Fruit fly (Drosophila melanogaster) whole organism, prepupa: ENCODE results near the gene Xrcc2.

Experiments
- Sox102F ChIP-seq: fragments of 200-800 bp; sonication (Bioruptor generic); optimal IDR thresholded peaks from 2 replicates; lab custom pipeline; 2016; ENCODE audit warnings: missing biosample characterization, mild to moderate bottlenecking, missing genetic modification characterization
- cyc ChIP-seq: fragments of 200-800 bp; sonication (Bioruptor generic); optimal IDR thresholded peaks from 3 replicates; lab custom pipeline; 2016; ENCODE audit warnings: missing biosample characterization, missing genetic modification characterization
- dac ChIP-seq: fragments of 200-800 bp; sonication (Bioruptor generic); optimal IDR thresholded peaks from 2 replicates; lab custom pipeline; 2017; ENCODE audit warnings: missing biosample characterization, mild to moderate bottlenecking, missing genetic modification characterization
- dsx ChIP-seq: fragments of 200-800 bp; optimal IDR thresholded peaks from 3 replicates; lab custom pipeline; 2019; ENCODE audit warnings: missing biosample characterization, mild to moderate bottlenecking, missing genetic modification characterization, moderate library complexity; ENCODE audit not compliant: poor library complexity, severe bottlenecking

DNA sequence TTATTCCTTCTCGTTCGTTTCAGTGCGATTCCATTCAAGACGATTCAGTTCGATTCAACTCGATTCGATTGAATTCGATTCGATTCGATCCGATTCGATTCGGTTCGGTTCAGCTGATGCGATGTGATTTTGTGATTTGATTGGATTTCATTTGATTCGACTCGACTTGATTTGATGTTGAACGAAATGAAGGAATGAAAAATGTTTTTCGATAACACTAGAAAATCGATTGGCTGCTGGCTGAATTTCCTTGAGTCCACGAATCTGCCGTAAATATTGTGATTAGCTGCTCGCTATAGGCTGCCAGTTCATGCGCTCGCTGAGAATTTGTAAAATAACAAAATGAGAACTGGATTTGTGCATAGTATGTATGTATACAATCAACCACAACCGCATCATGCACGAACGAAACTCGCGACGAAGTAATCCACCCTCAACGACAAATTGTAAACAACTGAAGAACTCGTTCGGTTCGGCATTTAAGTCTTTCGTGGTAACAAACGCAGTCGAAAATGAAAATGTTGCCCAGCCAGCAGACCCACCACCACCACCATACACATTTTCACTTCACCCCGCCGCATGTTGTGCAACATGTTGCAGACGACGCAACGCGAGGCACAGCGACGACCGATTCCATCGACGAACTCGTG, 5.1 kb downstream of the Xrcc2 start, which contains the start of gene Wnt5:
- TF ChIP-seq dsx (GFP tag; lab: Kevin White, UChicago) (peak; percentile 42), dac (GFP tag; lab: Kevin White, UChicago) (no peak), Sox102F (no peak), cyc (GFP tag; lab: Kevin White, UChicago) (no peak)
